Fruit fly (Drosophila melanogaster): ENCODE results near the gene Edg78E.

DNA sequence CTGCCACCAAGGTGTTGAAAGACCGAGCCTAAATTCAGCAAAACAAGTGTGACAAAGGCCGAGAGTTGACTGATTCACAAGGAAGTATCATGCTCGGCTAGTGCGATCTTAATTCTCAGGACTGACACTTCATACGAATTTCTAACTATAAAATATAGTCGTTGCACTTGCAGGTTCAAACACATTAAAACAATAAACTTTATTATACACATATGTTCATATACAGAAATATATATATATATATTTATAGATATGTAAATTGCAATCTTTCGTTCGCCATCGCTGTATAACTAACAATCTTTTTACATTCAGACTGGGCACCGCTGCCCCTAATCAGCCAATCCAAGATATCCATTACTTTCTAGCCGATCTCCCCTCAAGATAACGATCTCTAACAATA, 27.1 kb downstream of the Edg78E start, which contains the start of gene CG9389:
- TF ChIP-seq ttk (optimal IDR thresholded peaks at IDR 0.05) (no peak), psq (optimal IDR thresholded peaks at IDR 0.05) (no peak), insv (optimal IDR thresholded peaks at IDR 0.05) (no peak)

Data from Kc167 (cell line).